Worm (Caenorhabditis elegans): ENCODE measurements around the gene pals-32.

DNA sequence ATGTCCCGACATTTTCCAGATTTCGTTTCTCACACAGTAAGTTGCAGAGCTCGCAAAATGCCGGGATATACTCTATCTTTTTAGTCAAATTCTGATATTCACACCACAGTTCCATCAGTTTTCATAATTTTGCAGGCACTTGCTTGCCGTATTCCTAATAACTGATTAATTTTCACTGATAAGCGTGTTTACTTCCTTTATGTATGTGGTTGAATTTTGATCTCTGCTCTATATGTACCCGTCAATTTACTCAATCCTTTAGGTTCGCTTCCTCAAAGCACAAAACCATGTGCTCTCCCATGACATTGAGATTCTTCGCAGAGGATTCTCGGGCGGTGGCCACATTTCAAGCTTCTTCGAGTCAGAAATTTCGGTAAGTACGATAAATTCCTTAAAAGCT is 14.8 kb upstream of the pals-32 start:
- TF ChIP-seq lin-35 (GFP tag; optimal IDR thresholded peaks at IDR 0.05), result no peak
- no peak for TF ChIP-seq hpl-2 (GFP tag; optimal IDR thresholded peaks at IDR 0.05)
- no peak for TF ChIP-seq nhr-11 (tag; optimal IDR thresholded peaks at IDR 0.05)
- TF ChIP-seq nhr-237 (tag; optimal IDR thresholded peaks at IDR 0.05), result no peak
- TF ChIP-seq lir-3 (tag; optimal IDR thresholded peaks at IDR 0.05; ENCODE audit: poor library complexity), result no peak
- TF ChIP-seq ces-1 (GFP tag; optimal IDR thresholded peaks at IDR 0.05), result no peak
- TF ChIP-seq nhr-90 (tag; optimal IDR thresholded peaks at IDR 0.05; ENCODE audit: poor library complexity), result no peak
- no peak for TF ChIP-seq unc-62 (GFP tag; optimal IDR thresholded peaks at IDR 0.05)
